Fruit fly (Drosophila melanogaster) whole organism, embryonic: ENCODE data around the gene Pvf3.

Experiments used
- BEAF-32 ChIP-seq: fragments of 200-800 bp; sonication (Bioruptor generic); optimal IDR thresholded peaks from 3 replicates; lab custom pipeline; 2017; ENCODE audit warnings: missing biosample characterization, missing genetic modification characterization, mild to moderate bottlenecking, moderate library complexity, missing genetic modification reagents
- Bgb ChIP-seq: fragments of 200-800 bp; sonication (Bioruptor generic); IDR thresholded peaks from 2 replicates; pipeline ENCODE4 v1.3.6; 2022; ENCODE audit warnings: missing biosample characterization, missing genetic modification characterization; ENCODE audit not compliant: partially characterized antibody
- CG10543 ChIP-seq: fragments of 200-800 bp; sonication (Bioruptor generic); optimal IDR thresholded peaks from 3 replicates; lab custom pipeline; 2017; ENCODE audit warnings: missing biosample characterization, mild to moderate bottlenecking, missing genetic modification characterization, moderate library complexity
- CG11398 ChIP-seq: fragments of 200-800 bp; sonication (Bioruptor generic); optimal IDR thresholded peaks from 2 replicates; lab custom pipeline; 2016; ENCODE audit warnings: missing biosample characterization, missing genetic modification characterization
- CG13624 ChIP-seq: fragments of 200-800 bp; sonication (Bioruptor generic); optimal IDR thresholded peaks from 2 replicates; lab custom pipeline; 2016; ENCODE audit warnings: missing biosample characterization, missing genetic modification characterization
- CG14860 ChIP-seq: fragments of 200-800 bp; sonication (Bioruptor generic); IDR thresholded peaks from 3 replicates; pipeline ENCODE4 v1.3.6; 2022; ENCODE audit warnings: missing biosample characterization, missing genetic modification characterization; ENCODE audit not compliant: partially characterized antibody
- CG15696 ChIP-seq: fragments of 200-800 bp; sonication (Bioruptor generic); optimal IDR thresholded peaks from 2 replicates; lab custom pipeline; 2019; ENCODE audit warnings: missing biosample characterization, mild to moderate bottlenecking, missing genetic modification characterization, moderate library complexity
- CG3065 ChIP-seq: fragments of 200-800 bp; sonication (Bioruptor generic); optimal IDR thresholded peaks from 2 replicates; lab custom pipeline; 2016; ENCODE audit warnings: missing biosample characterization, missing genetic modification characterization
- CG31224 ChIP-seq: fragments of 200-800 bp; sonication (Bioruptor generic); IDR thresholded peaks from 2 replicates; pipeline ENCODE4 v1.3.6; 2022; ENCODE audit warnings: missing biosample characterization, missing genetic modification characterization
- CG3163 ChIP-seq: fragments of 200-800 bp; sonication (Bioruptor generic); optimal IDR thresholded peaks from 3 replicates; lab custom pipeline; 2016; ENCODE audit warnings: missing biosample characterization, missing genetic modification characterization
- CG32772 ChIP-seq: fragments of 200-800 bp; sonication (Bioruptor generic); IDR thresholded peaks from 2 replicates; pipeline ENCODE4 v1.3.6; 2022; ENCODE audit warnings: missing biosample characterization, missing genetic modification characterization
- CG4282 ChIP-seq: fragments of 200-800 bp; sonication (Bioruptor generic); optimal IDR thresholded peaks from 2 replicates; lab custom pipeline; 2016; ENCODE audit warnings: missing biosample characterization, missing genetic modification characterization
- CG7372 ChIP-seq: fragments of 200-800 bp; sonication (Bioruptor generic); IDR thresholded peaks from 2 replicates; pipeline ENCODE4 v1.3.6; 2022; ENCODE audit warnings: missing biosample characterization, missing genetic modification characterization
- CG7987 ChIP-seq: fragments of 200-800 bp; sonication (Bioruptor generic); optimal IDR thresholded peaks from 2 replicates; lab custom pipeline; 2018; ENCODE audit warnings: missing biosample characterization, mild to moderate bottlenecking, missing genetic modification characterization, moderate library complexity
- CG8290 ChIP-seq, 3 experiments: fragments of 200-800 bp; sonication (Bioruptor generic); optimal IDR thresholded peaks; 2 replicates each; lab custom pipeline; 2016 to 2019; ENCODE audit warnings: missing biosample characterization in 3 of 3, missing genetic modification characterization in 3 of 3, mild to moderate bottlenecking in 2 of 3, moderate library complexity in 1 of 3
- Dek ChIP-seq: fragments of 200-800 bp; sonication (Bioruptor generic); optimal IDR thresholded peaks from 3 replicates; lab custom pipeline; 2019; ENCODE audit warnings: missing biosample characterization, mild to moderate bottlenecking, missing genetic modification characterization, moderate library complexity
- Dp ChIP-seq: fragments of 200-800 bp; sonication (Bioruptor generic); optimal IDR thresholded peaks from 2 replicates; lab custom pipeline; 2018; ENCODE audit warnings: missing biosample characterization, mild to moderate bottlenecking, missing genetic modification characterization, moderate library complexity
- Gsc ChIP-seq: fragments of 200-800 bp; sonication (Bioruptor generic); IDR thresholded peaks from 2 replicates; pipeline ENCODE4 v1.3.6; 2022; ENCODE audit warnings: missing biosample characterization, missing genetic modification characterization
- Hmr ChIP-seq: fragments of 200-800 bp; sonication (Bioruptor generic); optimal IDR thresholded peaks from 3 replicates; lab custom pipeline; 2017; ENCODE audit warnings: mild to moderate bottlenecking, missing biosample characterization, missing genetic modification reagents, missing genetic modification characterization
- Hsf ChIP-seq: fragments of 200-800 bp; sonication (Bioruptor generic); optimal IDR thresholded peaks from 3 replicates; lab custom pipeline; 2016; ENCODE audit warnings: missing biosample characterization, missing genetic modification characterization
- Jarid2 ChIP-seq: fragments of 200-800 bp; sonication (Bioruptor generic); optimal IDR thresholded peaks from 3 replicates; lab custom pipeline; 2017; ENCODE audit warnings: mild to moderate bottlenecking, missing biosample characterization, missing genetic modification reagents, missing genetic modification characterization
- Kr ChIP-seq: fragments of 200-800 bp; sonication (Bioruptor generic); optimal IDR thresholded peaks from 2 replicates; lab custom pipeline; 2017; ENCODE audit warnings: missing biosample characterization, mild to moderate bottlenecking, missing genetic modification characterization
- NFAT ChIP-seq: fragments of 200-800 bp; sonication (Bioruptor generic); IDR thresholded peaks from 2 replicates; pipeline ENCODE4 v1.3.6; 2022; ENCODE audit warnings: missing biosample characterization, missing genetic modification characterization
- Sin3A ChIP-seq: fragments of >200 bp; optimal IDR thresholded peaks from 2 replicates; lab custom pipeline; 2018
- abd-A ChIP-seq: fragments of 200-800 bp; sonication (Bioruptor generic); optimal IDR thresholded peaks from 3 replicates; lab custom pipeline; 2019; ENCODE audit warnings: missing biosample characterization, mild to moderate bottlenecking, missing genetic modification characterization, moderate library complexity
- aop ChIP-seq: fragments of 200-800 bp; sonication (Bioruptor generic); IDR thresholded peaks from 2 replicates; pipeline ENCODE4 v1.3.6; 2022; ENCODE audit warnings: missing biosample characterization, missing genetic modification characterization
- ara ChIP-seq: fragments of 200-800 bp; sonication (Bioruptor generic); IDR thresholded peaks from 2 replicates; pipeline ENCODE4 v1.3.6; 2022; ENCODE audit warnings: missing biosample characterization, missing genetic modification characterization
- az2 ChIP-seq: fragments of 200-800 bp; sonication (Bioruptor generic); optimal IDR thresholded peaks from 3 replicates; lab custom pipeline; 2016; ENCODE audit warnings: missing biosample characterization, missing genetic modification characterization
- bab2 ChIP-seq: fragments of 200-800 bp; sonication (Bioruptor generic); optimal IDR thresholded peaks from 2 replicates; lab custom pipeline; 2016; ENCODE audit warnings: missing biosample characterization, missing genetic modification characterization
- bcd ChIP-seq: fragments of 200-800 bp; sonication (Bioruptor generic); optimal IDR thresholded peaks from 2 replicates; lab custom pipeline; 2017; ENCODE audit warnings: missing biosample characterization, mild to moderate bottlenecking, missing genetic modification characterization
- dimm ChIP-seq: fragments of 200-800 bp; sonication (Bioruptor generic); IDR thresholded peaks from 2 replicates; pipeline ENCODE4 v1.3.6; 2022; ENCODE audit warnings: missing biosample characterization, missing genetic modification characterization
- gfzf ChIP-seq: fragments of 200-800 bp; sonication (Bioruptor generic); optimal IDR thresholded peaks from 2 replicates; lab custom pipeline; 2016; ENCODE audit warnings: missing biosample characterization, mild to moderate bottlenecking, missing genetic modification characterization, moderate library complexity
- insv ChIP-seq, 2 experiments: fragments of 200-800 bp; sonication (Bioruptor generic); optimal IDR thresholded peaks; 3 replicates each; lab custom pipeline; 2016 to 2018; ENCODE audit warnings: missing biosample characterization in 2 of 2, missing genetic modification characterization in 2 of 2
- p53 ChIP-seq: fragments of 200-800 bp; sonication (Bioruptor generic); optimal IDR thresholded peaks from 2 replicates; lab custom pipeline; 2016; ENCODE audit warnings: missing biosample characterization, missing genetic modification characterization
- pita ChIP-seq: fragments of 200-800 bp; sonication (Bioruptor generic); optimal IDR thresholded peaks from 2 replicates; lab custom pipeline; 2017; ENCODE audit warnings: missing biosample characterization, mild to moderate bottlenecking, missing genetic modification characterization
- prd ChIP-seq, 3 experiments: fragments of >200 bp in 2 of 3; fragments of 200-800 bp in 1 of 3; sonication (Bioruptor generic) in 1 of 3; optimal IDR thresholded peaks in 2 of 3; IDR thresholded peaks in 1 of 3; 2 replicates in 2 of 3; 3 replicates in 1 of 3; pipeline versions ENCODE4 v1.3.6 to Lab custom; 2017 to 2022; ENCODE audit warnings: missing biosample characterization in 1 of 3, missing genetic modification characterization in 1 of 3
- salm ChIP-seq: fragments of 200-800 bp; sonication (Bioruptor generic); optimal IDR thresholded peaks from 2 replicates; lab custom pipeline; 2018; ENCODE audit warnings: missing biosample characterization, mild to moderate bottlenecking, missing genetic modification characterization
- sc ChIP-seq, 3 experiments: fragments of >200 bp in 2 of 3; fragments of 200-800 bp in 1 of 3; sonication (Bioruptor generic) in 1 of 3; optimal IDR thresholded peaks; 2 replicates in 2 of 3; 3 replicates in 1 of 3; lab custom pipeline; 2017; ENCODE audit warnings: mild to moderate bottlenecking in 1 of 3, missing biosample characterization in 1 of 3, missing genetic modification characterization in 1 of 3, missing genetic modification reagents in 1 of 3
- schlank ChIP-seq: fragments of 200-800 bp; sonication (Bioruptor generic); optimal IDR thresholded peaks from 2 replicates; lab custom pipeline; 2018; ENCODE audit warnings: missing biosample characterization, mild to moderate bottlenecking, missing genetic modification characterization
- sens ChIP-seq: fragments of 200-800 bp; sonication (Bioruptor generic); peaks from one replicate; lab custom pipeline; 2016; ENCODE audit warnings: missing biosample characterization, missing genetic modification characterization
- sima ChIP-seq: fragments of 200-800 bp; sonication (Bioruptor generic); optimal IDR thresholded peaks from 2 replicates; lab custom pipeline; 2016; ENCODE audit warnings: missing biosample characterization, missing genetic modification characterization
- slbo ChIP-seq: fragments of 200-800 bp; sonication (Bioruptor generic); IDR thresholded peaks from 2 replicates; pipeline ENCODE4 v1.3.6; 2022; ENCODE audit warnings: missing biosample characterization, missing genetic modification characterization
- slou ChIP-seq: fragments of 200-800 bp; sonication (Bioruptor generic); optimal IDR thresholded peaks from 3 replicates; lab custom pipeline; 2016; ENCODE audit warnings: missing biosample characterization, missing genetic modification characterization
- slp2 ChIP-seq: fragments of 200-800 bp; sonication (Bioruptor generic); optimal IDR thresholded peaks from 2 replicates; lab custom pipeline; 2016; ENCODE audit warnings: missing biosample characterization, missing genetic modification characterization
- sna ChIP-seq: fragments of 200-800 bp; sonication (Bioruptor generic); IDR thresholded peaks from 2 replicates; pipeline ENCODE4 v1.3.6; 2022; ENCODE audit warnings: missing biosample characterization, missing genetic modification characterization; ENCODE audit not compliant: partially characterized antibody
- stwl ChIP-seq: fragments of 200-800 bp; sonication (Bioruptor generic); optimal IDR thresholded peaks from 3 replicates; lab custom pipeline; 2018; ENCODE audit warnings: missing biosample characterization, mild to moderate bottlenecking, missing genetic modification characterization, moderate library complexity
- vfl ChIP-seq: fragments of 200-800 bp; sonication (Bioruptor generic); optimal IDR thresholded peaks from 2 replicates; lab custom pipeline; 2016; ENCODE audit warnings: missing biosample characterization, missing genetic modification characterization
- yki ChIP-seq: fragments of >200 bp; optimal IDR thresholded peaks from 3 replicates; lab custom pipeline; 2018

Pvf3 gene

dm6 chr2L:7056189-7056926 is 101.1 kb downstream of the Pvf3 start, which contains the start of gene Mnn1 (continued):
- TF ChIP-seq gfzf (GFP tag; lab: Kevin White, UChicago) (peak; percentile 84), stwl (tag; lab: Kevin White, UChicago) (peak; percentile 80), CG14860 (no peak), CG3065 (peak; percentile 3), Jarid2 (GFP tag; lab: Kevin White, UChicago) (no peak), bcd (no peak), BEAF-32 (GFP tag; lab: Kevin White, UChicago) (peak; percentile 46), CG32772 (GFP tag; lab: Robert Waterston, UW) (peak; percentile 56; the same call in 1 of the 2 replicates), CG31224 (GFP tag; lab: Robert Waterston, UW) (no peak), Hsf (GFP tag; lab: Kevin White, UChicago) (peak; percentile 42), CG10543 (GFP tag; lab: Kevin White, UChicago) (peak; percentile 68), CG7987 (peak; percentile 79), insv (GFP tag; optimal IDR thresholded peaks at IDR 0.05; lab: Kevin White, UChicago) (peak in 1 of 2 experiments; percentile 60), slbo (GFP tag; lab: Robert Waterston, UW) (peak; percentile 56), az2 (GFP tag; lab: Kevin White, UChicago) (peak; percentile 31), NFAT (peak; percentile 22; the same call in 1 of the 2 replicates), Kr (GFP tag; lab: Kevin White, UChicago) (no peak), bab2 (peak; percentile 51), aop (GFP tag; lab: Robert Waterston, UW) (no peak), vfl (peak; percentile 52), sc (optimal IDR thresholded peaks at IDR 0.05; lab: Kevin White, UChicago) (no peak), sc (GFP tag; optimal IDR thresholded peaks at IDR 0.05; lab: Kevin White, UChicago) (no peak), Bgb (GFP tag; lab: Robert Waterston, UW) (peak; percentile 56; the same call in 1 of the 2 replicates), CG15696 (tag; lab: Kevin White, UChicago) (no peak), yki (lab: Kevin White, UChicago) (no peak), sima (GFP tag; lab: Kevin White, UChicago) (no peak), CG13624 (GFP tag; lab: Kevin White, UChicago) (peak; percentile 98), Dek (tag; lab: Kevin White, UChicago) (peak; percentile 31), CG3163 (GFP tag; lab: Kevin White, UChicago) (peak; percentile 56), pita (no peak), dimm (GFP tag; lab: Robert Waterston, UW) (no peak), sna (peak; percentile 47; the same call in 1 of the 2 replicates), slp2 (no peak), abd-A (tag; lab: Kevin White, UChicago) (no peak), CG8290 (GFP tag; optimal IDR thresholded peaks at IDR 0.05; lab: Kevin White, UChicago) (no peak), CG8290 (tag; optimal IDR thresholded peaks at IDR 0.05; lab: Kevin White, UChicago) (no peak), CG4282 (GFP tag; lab: Kevin White, UChicago) (no peak), prd (optimal IDR thresholded peaks at IDR 0.05; lab: Kevin White, UChicago) (no peak), prd (GFP tag; IDR thresholded peaks at IDR 0.05; lab: Robert Waterston, UW) (peak; percentile 8; the same call in 1 of the 3 replicates), Sin3A (lab: Kevin White, UChicago) (peak; percentile 84), CG11398 (peak; percentile 53), Gsc (GFP tag; lab: Robert Waterston, UW) (no peak), sens (peak; percentile 81), p53 (GFP tag; lab: Kevin White, UChicago) (peak; percentile 84), ara (GFP tag; lab: Robert Waterston, UW) (no peak), CG7372 (no peak), salm (tag; lab: Kevin White, UChicago) (no peak), Hmr (GFP tag; lab: Kevin White, UChicago) (no peak), Dp (GFP tag; lab: Kevin White, UChicago) (peak; percentile 98), slou (no peak), schlank (tag; lab: Kevin White, UChicago) (no peak)
